Worm (Caenorhabditis elegans) whole organism, mixed stage, embryonic: ENCODE data around the gene vps-35.
A peak's percentile ranks its signal among the peaks of the same experiment; 100 is the strongest.

Experiments used
- M03D4.4 ChIP-seq: sonication (generic microtip); optimal IDR thresholded peaks from 2 replicates; lab custom pipeline; 2017; ENCODE audit warnings: mild to moderate bottlenecking, missing genetic modification characterization, missing compliant biosample characterization
- bed-3 ChIP-seq: fragments of 200-800 bp; sonication (Bioruptor generic); optimal IDR thresholded peaks from 3 replicates; lab custom pipeline; 2018; ENCODE audit warnings: mild to moderate bottlenecking, missing genetic modification characterization, moderate library complexity, missing compliant biosample characterization
- blmp-1 ChIP-seq: fragments of 150-350 bp; optimal IDR thresholded peaks from 2 replicates; lab custom pipeline; 2014; ENCODE audit warnings: missing biosample characterization, missing genetic modification characterization
- ceh-39 ChIP-seq: fragments of 150-350 bp; optimal IDR thresholded peaks from 2 replicates; lab custom pipeline; 2014; ENCODE audit warnings: missing biosample characterization, missing genetic modification characterization
- ceh-43 ChIP-seq: fragments of 200-800 bp; sonication (Bioruptor generic); optimal IDR thresholded peaks from 2 replicates; lab custom pipeline; 2018; ENCODE audit warnings: mild to moderate bottlenecking, missing genetic modification characterization, moderate library complexity, missing compliant biosample characterization
- ceh-83 ChIP-seq: fragments of 200-800 bp; sonication (Bioruptor generic); optimal IDR thresholded peaks from 2 replicates; lab custom pipeline; 2018; ENCODE audit warnings: mild to moderate bottlenecking, missing genetic modification characterization, missing compliant biosample characterization
- ces-1 ChIP-seq: fragments of 150-350 bp; optimal IDR thresholded peaks from 2 replicates; lab custom pipeline; 2014; ENCODE audit warnings: missing biosample characterization, missing genetic modification reagents, missing genetic modification characterization
- drap-1 ChIP-seq: fragments of 200-800 bp; sonication (Bioruptor generic); optimal IDR thresholded peaks from 3 replicates; lab custom pipeline; 2018; ENCODE audit warnings: mild to moderate bottlenecking, missing genetic modification characterization, missing compliant biosample characterization
- elt-1 ChIP-seq: sonication (generic microtip); optimal IDR thresholded peaks from 2 replicates; lab custom pipeline; 2017; ENCODE audit warnings: missing genetic modification characterization, mild to moderate bottlenecking, missing compliant biosample characterization, antibody characterized with exemption, moderate library complexity, borderline replicate concordance; ENCODE audit not compliant: insufficient read depth
- elt-3 ChIP-seq: fragments of 150-350 bp; optimal IDR thresholded peaks from 2 replicates; lab custom pipeline; 2014; ENCODE audit warnings: missing biosample characterization, missing genetic modification characterization
- flh-1 ChIP-seq: fragments of 200-800 bp; sonication (Bioruptor generic); optimal IDR thresholded peaks from 2 replicates; lab custom pipeline; 2018; ENCODE audit warnings: mild to moderate bottlenecking, missing genetic modification characterization, moderate library complexity, missing compliant biosample characterization
- ham-2 ChIP-seq: fragments of 200-800 bp; sonication (Bioruptor generic); optimal IDR thresholded peaks from 2 replicates; lab custom pipeline; 2018; ENCODE audit warnings: mild to moderate bottlenecking, missing genetic modification characterization, missing compliant biosample characterization
- hlh-1 ChIP-seq: fragments of 150-350 bp; optimal IDR thresholded peaks from 2 replicates; lab custom pipeline; 2014; ENCODE audit warnings: missing biosample characterization, missing genetic modification reagents, missing genetic modification characterization
- lin-13 ChIP-seq: fragments of 150-350 bp; optimal IDR thresholded peaks from 2 replicates; lab custom pipeline; 2014; ENCODE audit warnings: missing biosample characterization, missing genetic modification characterization
- lin-32 ChIP-seq: fragments of 200-800 bp; sonication (Bioruptor generic); optimal IDR thresholded peaks from 2 replicates; lab custom pipeline; 2018; ENCODE audit warnings: mild to moderate bottlenecking, missing genetic modification characterization, missing compliant biosample characterization
- lsy-2 ChIP-seq: fragments of 150-350 bp; optimal IDR thresholded peaks from 2 replicates; lab custom pipeline; 2014; ENCODE audit warnings: missing biosample characterization, missing genetic modification characterization
- mab-5 ChIP-seq: fragments of 150-350 bp; optimal IDR thresholded peaks from 2 replicates; lab custom pipeline; 2014; ENCODE audit warnings: missing biosample characterization, missing genetic modification characterization
- mep-1 ChIP-seq: fragments of 150-350 bp; optimal IDR thresholded peaks from 2 replicates; lab custom pipeline; 2017; ENCODE audit warnings: missing biosample characterization, missing genetic modification reagents, missing genetic modification characterization, inconsistent platforms
- mls-2 ChIP-seq: sonication (generic microtip); optimal IDR thresholded peaks from 2 replicates; lab custom pipeline; 2016; ENCODE audit warnings: mild to moderate bottlenecking, missing genetic modification characterization, moderate library complexity, missing compliant biosample characterization
- nhr-12 ChIP-seq: fragments of 150-350 bp; optimal IDR thresholded peaks from 2 replicates; lab custom pipeline; 2014; ENCODE audit warnings: missing biosample characterization, missing genetic modification characterization
- nhr-2 ChIP-seq: fragments of 150-350 bp; optimal IDR thresholded peaks from 2 replicates; lab custom pipeline; 2014; ENCODE audit warnings: missing biosample characterization, missing genetic modification characterization
- nhr-237 ChIP-seq: fragments of 150-350 bp; optimal IDR thresholded peaks from 2 replicates; lab custom pipeline; 2014; ENCODE audit warnings: missing biosample characterization, missing genetic modification characterization
- nhr-28 ChIP-seq: fragments of 150-350 bp; optimal IDR thresholded peaks from 2 replicates; lab custom pipeline; 2014; ENCODE audit warnings: missing biosample characterization, missing genetic modification characterization
- nhr-76 ChIP-seq: sonication (generic microtip); optimal IDR thresholded peaks from 2 replicates; lab custom pipeline; 2017; ENCODE audit warnings: missing biosample characterization, missing genetic modification characterization
- pha-4 ChIP-seq: fragments of 150-350 bp; optimal IDR thresholded peaks from 2 replicates; lab custom pipeline; 2018; ENCODE audit warnings: missing biosample characterization, missing genetic modification reagents, missing genetic modification characterization
- sem-2 ChIP-seq: fragments of 200-800 bp; sonication (Bioruptor generic); optimal IDR thresholded peaks from 2 replicates; lab custom pipeline; 2018; ENCODE audit warnings: mild to moderate bottlenecking, missing genetic modification characterization, missing compliant biosample characterization
- snpc-4 ChIP-seq: fragments of 150-350 bp; optimal IDR thresholded peaks from 2 replicates; lab custom pipeline; 2014; ENCODE audit warnings: missing biosample characterization, missing genetic modification characterization
- sptf-1 ChIP-seq: sonication (generic microtip); optimal IDR thresholded peaks from 2 replicates; lab custom pipeline; 2017; ENCODE audit warnings: mild to moderate bottlenecking, missing genetic modification characterization, moderate library complexity, missing compliant biosample characterization
- tbx-8 ChIP-seq: fragments of 200-800 bp; sonication (Bioruptor generic); optimal IDR thresholded peaks from 2 replicates; lab custom pipeline; 2018; ENCODE audit warnings: mild to moderate bottlenecking, missing genetic modification characterization, moderate library complexity, missing compliant biosample characterization
- unc-120 ChIP-seq: sonication (generic microtip); optimal IDR thresholded peaks from 2 replicates; lab custom pipeline; 2017; ENCODE audit warnings: missing genetic modification characterization, missing compliant biosample characterization; ENCODE audit not compliant: poor library complexity, severe bottlenecking
- unc-39 ChIP-seq: fragments of 150-350 bp; optimal IDR thresholded peaks from 2 replicates; lab custom pipeline; 2014; ENCODE audit warnings: missing biosample characterization, missing genetic modification characterization
- unc-62 ChIP-seq: fragments of 150-350 bp; optimal IDR thresholded peaks from 2 replicates; lab custom pipeline; 2014; ENCODE audit warnings: missing biosample characterization, missing genetic modification reagents, missing genetic modification characterization
- zip-8 ChIP-seq: fragments of 150-350 bp; optimal IDR thresholded peaks from 2 replicates; lab custom pipeline; 2014; ENCODE audit warnings: missing biosample characterization, missing genetic modification characterization
- ztf-11 ChIP-seq: fragments of 150-350 bp; optimal IDR thresholded peaks from 2 replicates; lab custom pipeline; 2014; ENCODE audit warnings: missing biosample characterization, missing genetic modification characterization

Gene vps-35

DNA sequence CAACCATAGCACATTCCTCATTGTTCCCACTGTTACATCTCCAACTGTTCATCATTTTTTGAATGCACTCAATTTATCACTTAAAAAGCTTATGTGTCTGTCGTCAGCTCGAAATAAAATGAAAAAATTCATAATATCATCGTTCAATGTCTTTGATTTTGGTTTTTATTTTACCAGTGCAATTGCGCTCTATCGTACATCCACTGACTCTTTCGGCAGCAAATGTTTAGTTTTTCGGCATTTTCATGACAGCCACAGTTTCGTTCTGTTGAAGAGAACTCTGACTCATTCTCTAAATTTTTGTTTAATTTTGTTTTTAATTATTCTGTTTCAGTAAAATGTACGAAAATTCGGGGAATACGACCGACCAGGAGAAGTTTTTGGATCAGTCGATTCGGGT, at the start of gene vps-35:
Gene vps-35, plus strand, starts transcription at position 335 of the 400 bp plus-strand sequence.
- TF ChIP-seq lin-13 (tag; lab: Kevin White, UChicago) (no peak), hlh-1 (tag; lab: Kevin White, UChicago) (peak; percentile 23), elt-1 (tag; lab: Kevin White, UChicago) (no peak), sptf-1 (tag; lab: Kevin White, UChicago) (no peak), nhr-76 (tag; lab: Kevin White, UChicago) (no peak), bed-3 (GFP tag; lab: Kevin White, UChicago) (no peak), mls-2 (no peak), zip-8 (tag; lab: Kevin White, UChicago) (no peak), nhr-28 (tag; lab: Kevin White, UChicago) (no peak), ceh-39 (tag; lab: Kevin White, UChicago) (no peak), unc-62 (peak; percentile 3), mep-1 (tag; lab: Kevin White, UChicago) (peak; percentile 43), pha-4 (tag; lab: Kevin White, UChicago) (no peak), unc-120 (tag; lab: Kevin White, UChicago) (peak; percentile 35)

DNA sequence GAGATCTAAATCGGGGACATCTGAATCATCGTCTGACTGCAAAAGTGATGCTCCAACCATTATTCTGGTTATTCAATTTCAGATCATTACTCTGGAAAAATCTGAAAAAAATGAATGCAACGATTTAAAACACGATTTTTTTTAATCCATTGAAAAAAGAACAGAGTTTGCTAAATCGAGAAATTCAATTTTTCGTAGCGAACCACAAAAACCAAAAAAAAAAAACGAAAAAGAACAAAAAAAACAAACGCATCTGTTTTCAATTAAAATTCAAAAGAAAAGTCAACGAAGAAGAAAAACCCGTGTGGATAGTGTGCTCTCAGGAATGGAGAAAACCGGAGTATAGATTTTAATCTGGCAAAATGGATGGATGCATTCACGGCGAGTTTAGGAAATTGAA, 49.3 kb upstream of the vps-35 start, which contains the start of gene F55C12.4:
Gene F55C12.4, minus strand, starts transcription at position 101 of the 400 bp plus-strand sequence.
- TF ChIP-seq snpc-4 (tag; lab: Kevin White, UChicago) (no peak), ceh-43 (GFP tag; lab: Kevin White, UChicago) (no peak), lsy-2 (tag; lab: Kevin White, UChicago) (no peak), pha-4 (tag; lab: Kevin White, UChicago) (no peak), unc-120 (tag; lab: Kevin White, UChicago) (no peak), lin-32 (GFP tag; lab: Kevin White, UChicago) (no peak), ztf-11 (no peak), nhr-12 (tag; lab: Kevin White, UChicago) (no peak), ceh-83 (GFP tag; lab: Kevin White, UChicago) (no peak), blmp-1 (tag; lab: Kevin White, UChicago) (no peak), ces-1 (no peak), drap-1 (no peak), sem-2 (no peak), flh-1 (no peak), ham-2 (GFP tag; lab: Kevin White, UChicago) (no peak), mab-5 (tag; lab: Kevin White, UChicago) (no peak), sptf-1 (tag; lab: Kevin White, UChicago) (no peak), bed-3 (GFP tag; lab: Kevin White, UChicago) (no peak), lin-13 (tag; lab: Kevin White, UChicago) (no peak)

DNA sequence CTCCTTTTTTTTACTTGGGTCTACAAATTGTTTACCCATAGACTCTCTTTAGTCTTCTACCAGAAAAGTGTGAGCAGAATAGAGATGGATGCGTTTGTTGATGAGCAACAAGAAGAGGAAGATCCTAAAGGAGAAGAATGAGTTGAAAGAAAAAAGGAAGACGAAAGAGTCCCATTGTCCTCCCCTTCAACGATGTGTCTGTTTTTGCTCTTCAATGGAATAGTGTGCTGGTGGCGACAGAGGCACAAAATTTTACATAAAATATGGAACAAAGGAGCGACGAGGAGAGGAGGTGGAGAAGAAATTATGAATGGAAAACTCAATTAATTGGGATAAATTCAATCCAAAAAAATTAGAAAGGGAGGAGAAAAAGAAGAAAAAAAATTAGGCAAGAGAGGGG, 47.0 kb upstream of the vps-35 start:
- no peak for TF ChIP-seq unc-39 (tag; lab: Kevin White, UChicago)
- TF ChIP-seq lsy-2 (tag; lab: Kevin White, UChicago) = no peak
- TF ChIP-seq unc-62 = no peak
- no peak for TF ChIP-seq lin-32 (GFP tag; lab: Kevin White, UChicago)
- no peak for TF ChIP-seq pha-4 (tag; lab: Kevin White, UChicago)
- no peak for TF ChIP-seq ztf-11
- no peak for TF ChIP-seq nhr-237
- no peak for TF ChIP-seq lin-13 (tag; lab: Kevin White, UChicago)
- no peak for TF ChIP-seq ham-2 (GFP tag; lab: Kevin White, UChicago)
- TF ChIP-seq mab-5 (tag; lab: Kevin White, UChicago) = no peak
- TF ChIP-seq zip-8 (tag; lab: Kevin White, UChicago) = no peak
- TF ChIP-seq ceh-43 (GFP tag; lab: Kevin White, UChicago) = no peak
- no peak for TF ChIP-seq hlh-1 (tag; lab: Kevin White, UChicago)
- no peak for TF ChIP-seq nhr-2 (tag; lab: Kevin White, UChicago)
- no peak for TF ChIP-seq elt-1 (tag; lab: Kevin White, UChicago)
- TF ChIP-seq elt-3 (tag; lab: Kevin White, UChicago) = no peak
- TF ChIP-seq ceh-83 (GFP tag; lab: Kevin White, UChicago) = no peak
- no peak for TF ChIP-seq M03D4.4 (tag; lab: Kevin White, UChicago)
- TF ChIP-seq flh-1 = no peak
- TF ChIP-seq drap-1 = no peak

DNA sequence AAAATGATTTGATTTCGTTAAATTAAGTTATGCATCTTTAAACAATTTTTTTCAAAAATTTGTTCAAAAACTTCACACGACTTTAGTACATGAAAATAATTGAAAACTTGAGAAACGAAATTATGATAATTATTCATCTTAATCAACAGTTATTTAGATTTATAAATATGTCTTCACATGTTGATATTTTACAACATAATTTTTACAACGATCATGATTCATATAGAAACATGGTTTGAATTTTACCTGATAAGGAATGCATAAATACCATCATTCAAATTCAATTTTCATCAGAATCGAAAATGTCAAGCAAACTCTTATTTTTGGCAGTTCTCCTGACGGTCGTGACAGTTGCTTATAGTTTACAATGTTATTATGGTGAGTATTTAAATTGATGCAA, 43.7 kb upstream of the vps-35 start, which contains the start of gene tag-234:
Gene tag-234, plus strand, starts transcription at position 301 of the 400 bp plus-strand sequence.
- no peak for TF ChIP-seq bed-3 (GFP tag; lab: Kevin White, UChicago)
- TF ChIP-seq blmp-1 (tag; lab: Kevin White, UChicago) = no peak
- TF ChIP-seq unc-120 (tag; lab: Kevin White, UChicago) = no peak
- no peak for TF ChIP-seq sem-2
- TF ChIP-seq tbx-8 (GFP tag; lab: Kevin White, UChicago) = no peak
- no peak for TF ChIP-seq mls-2
- TF ChIP-seq flh-1 = no peak
- TF ChIP-seq snpc-4 (tag; lab: Kevin White, UChicago) = no peak
- TF ChIP-seq ham-2 (GFP tag; lab: Kevin White, UChicago) = no peak
- TF ChIP-seq ceh-83 (GFP tag; lab: Kevin White, UChicago) = no peak
- no peak for TF ChIP-seq ceh-39 (tag; lab: Kevin White, UChicago)
- no peak for TF ChIP-seq nhr-12 (tag; lab: Kevin White, UChicago)
- TF ChIP-seq, all 35 proteins: peak for 0
